Worm (Caenorhabditis elegans) whole organism, late embryonic: Measurements from ENCODE around the gene vps-22.
"Not testable (repeated sequence)": the region's sequence is repeated elsewhere in the genome, so short reads cannot be mapped to it uniquely, and the experiment has no call there.

Source experiments
- C08G9.2 ChIP-seq: sonication (generic microtip); optimal IDR thresholded peaks from 2 replicates; lab custom pipeline; 2016; ENCODE audit warnings: mild to moderate bottlenecking, missing genetic modification characterization, moderate library complexity, missing compliant biosample characterization
- C38D4.7 ChIP-seq: fragments of 200-800 bp; sonication (Bioruptor generic); optimal IDR thresholded peaks from 2 replicates; lab custom pipeline; 2018; ENCODE audit warnings: mild to moderate bottlenecking, missing genetic modification characterization, moderate library complexity, missing compliant biosample characterization
- K02D7.2 ChIP-seq: sonication (generic microtip); optimal IDR thresholded peaks from 2 replicates; lab custom pipeline; 2017; ENCODE audit warnings: mild to moderate bottlenecking, missing genetic modification characterization, missing compliant biosample characterization
- Y22D7AL.16 ChIP-seq: sonication (generic microtip); optimal IDR thresholded peaks from 2 replicates; lab custom pipeline; 2016; ENCODE audit warnings: missing genetic modification characterization, missing compliant biosample characterization
- ama-1 ChIP-seq: fragments of 150-350 bp; optimal IDR thresholded peaks from 2 replicates; lab custom pipeline; 2014
- ceh-14 ChIP-seq: sonication (generic microtip); optimal IDR thresholded peaks from 2 replicates; lab custom pipeline; 2016; ENCODE audit warnings: missing genotype, missing genetic modification characterization, missing compliant biosample characterization
- ceh-18 ChIP-seq: sonication (generic microtip); optimal IDR thresholded peaks from 2 replicates; lab custom pipeline; 2016; ENCODE audit warnings: missing genetic modification characterization, missing compliant biosample characterization
- ceh-2 ChIP-seq: sonication (generic microtip); optimal IDR thresholded peaks from 2 replicates; lab custom pipeline; 2016; ENCODE audit warnings: missing genotype, missing genetic modification characterization, missing compliant biosample characterization
- ceh-22 ChIP-seq: sonication (generic microtip); optimal IDR thresholded peaks from 2 replicates; lab custom pipeline; 2017; ENCODE audit warnings: missing biosample characterization, missing genetic modification characterization
- ceh-24 ChIP-seq: sonication (generic microtip); optimal IDR thresholded peaks from 2 replicates; lab custom pipeline; 2016; ENCODE audit warnings: mild to moderate bottlenecking, missing genetic modification characterization, missing compliant biosample characterization
- ceh-30 ChIP-seq: fragments of 150-350 bp; optimal IDR thresholded peaks from 2 replicates; lab custom pipeline; 2014; ENCODE audit warnings: missing biosample characterization, missing genetic modification characterization
- ceh-31 ChIP-seq: sonication (generic microtip); optimal IDR thresholded peaks from 2 replicates; lab custom pipeline; 2016; ENCODE audit warnings: missing genetic modification characterization, missing compliant biosample characterization
- ceh-45 ChIP-seq: fragments of 200-800 bp; sonication (Bioruptor generic); IDR thresholded peaks from 2 replicates; pipeline ENCODE4 v1.3.6; 2022; ENCODE audit warnings: missing genetic modification reagents, missing genetic modification characterization, missing compliant biosample characterization
- ceh-48 ChIP-seq: sonication (generic microtip); optimal IDR thresholded peaks from 2 replicates; lab custom pipeline; 2016; ENCODE audit warnings: missing genetic modification characterization, inconsistent platforms, missing compliant biosample characterization
- dmd-4 ChIP-seq: sonication (generic microtip); optimal IDR thresholded peaks from 2 replicates; lab custom pipeline; 2016; ENCODE audit warnings: borderline replicate concordance, missing genetic modification characterization, missing compliant biosample characterization
- dve-1 ChIP-seq: sonication (generic microtip); optimal IDR thresholded peaks from 2 replicates; lab custom pipeline; 2017; ENCODE audit warnings: antibody characterized with exemption, mild to moderate bottlenecking, missing genetic modification characterization, missing compliant biosample characterization
- ets-4 ChIP-seq: sonication (generic microtip); optimal IDR thresholded peaks from 2 replicates; lab custom pipeline; 2016; ENCODE audit warnings: missing genetic modification characterization, missing compliant biosample characterization
- fkh-10 ChIP-seq: fragments of 150-350 bp; optimal IDR thresholded peaks from 2 replicates; lab custom pipeline; 2014; ENCODE audit warnings: missing biosample characterization, missing genetic modification reagents, missing genetic modification characterization
- gmeb-2 ChIP-seq: sonication (generic microtip); optimal IDR thresholded peaks from 2 replicates; lab custom pipeline; 2016; ENCODE audit warnings: missing genetic modification characterization, inconsistent platforms, missing compliant biosample characterization
- mec-3 ChIP-seq: sonication (generic microtip); optimal IDR thresholded peaks from 2 replicates; lab custom pipeline; 2016; ENCODE audit warnings: borderline replicate concordance, missing genetic modification characterization, missing compliant biosample characterization
- nfya-1 ChIP-seq: sonication (generic microtip); optimal IDR thresholded peaks from 2 replicates; lab custom pipeline; 2017; ENCODE audit warnings: missing genetic modification characterization, mild to moderate bottlenecking, missing compliant biosample characterization, antibody characterized with exemption, moderate library complexity
- nhr-11 ChIP-seq: fragments of 150-350 bp; optimal IDR thresholded peaks from 2 replicates; lab custom pipeline; 2014; ENCODE audit warnings: missing biosample characterization, missing genetic modification characterization
- nhr-232 ChIP-seq: sonication (generic microtip); optimal IDR thresholded peaks from 2 replicates; lab custom pipeline; 2016; ENCODE audit warnings: missing genetic modification characterization, missing compliant biosample characterization
- pax-1 ChIP-seq: fragments of 150-350 bp; optimal IDR thresholded peaks from 2 replicates; lab custom pipeline; 2014; ENCODE audit warnings: missing biosample characterization, missing genetic modification characterization
- pha-2 ChIP-seq: sonication (generic microtip); optimal IDR thresholded peaks from 2 replicates; lab custom pipeline; 2017; ENCODE audit warnings: mild to moderate bottlenecking, missing genetic modification characterization, missing compliant biosample characterization
- pqm-1 ChIP-seq: sonication (generic microtip); optimal IDR thresholded peaks from 2 replicates; lab custom pipeline; 2016; ENCODE audit warnings: missing genetic modification characterization, missing compliant biosample characterization
- pros-1 ChIP-seq: fragments of 150-350 bp; optimal IDR thresholded peaks from 2 replicates; lab custom pipeline; 2014; ENCODE audit warnings: missing biosample characterization, missing genetic modification reagents, missing genetic modification characterization
- ref-2 ChIP-seq: sonication (generic microtip); optimal IDR thresholded peaks from 2 replicates; lab custom pipeline; 2016; ENCODE audit warnings: missing genetic modification characterization, missing compliant biosample characterization
- sox-4 ChIP-seq: sonication (generic microtip); optimal IDR thresholded peaks from 2 replicates; lab custom pipeline; 2017; ENCODE audit warnings: mild to moderate bottlenecking, missing genetic modification characterization, inconsistent platforms, missing compliant biosample characterization
- tbx-2 ChIP-seq: sonication (generic microtip); optimal IDR thresholded peaks from 2 replicates; lab custom pipeline; 2016; ENCODE audit warnings: missing genetic modification characterization, missing compliant biosample characterization
- tbx-7 ChIP-seq: sonication (generic microtip); optimal IDR thresholded peaks from 2 replicates; lab custom pipeline; 2016; ENCODE audit warnings: missing genotype, missing genetic modification characterization, missing compliant biosample characterization
- unc-3 ChIP-seq, 2 experiments: fragments of 200-800 bp in 1 of 2; sonication (Bioruptor generic) in 1 of 2; sonication (generic microtip) in 1 of 2; conservative IDR thresholded peaks in 1 of 2; optimal IDR thresholded peaks in 1 of 2; 2 replicates each; pipeline versions ENCODE4 v1.3.6 to Lab custom; 2016 to 2022; ENCODE audit warnings: missing compliant biosample characterization in 2 of 2, missing genetic modification characterization in 2 of 2, missing genetic modification reagents in 1 of 2
- unc-86 ChIP-seq: sonication (generic microtip); optimal IDR thresholded peaks from 2 replicates; lab custom pipeline; 2016; ENCODE audit warnings: missing genetic modification characterization, missing compliant biosample characterization
- zip-5 ChIP-seq: sonication (generic microtip); optimal IDR thresholded peaks from 2 replicates; lab custom pipeline; 2016; ENCODE audit warnings: missing genetic modification characterization, missing compliant biosample characterization

The vps-22 gene

ce11 chrIII:4986790-4987259, 24.5 kb upstream of the vps-22 start, which contains the start of the genes C27F2.10 and wdr-60:
C27F2.10 (minus strand) TSS chrIII:4986898.
wdr-60 (plus strand) TSS chrIII:4987209.
- peak; percentile 21 for TF ChIP-seq mec-3
- no peak for TF ChIP-seq ceh-45 (GFP tag; lab: Robert Waterston, UW)
- no peak for TF ChIP-seq gmeb-2
- TF ChIP-seq zip-5 (tag; lab: Kevin White, UChicago), result no peak
- peak; percentile 58 for TF ChIP-seq ceh-2 (tag; lab: Kevin White, UChicago)
- TF ChIP-seq nhr-232, result no peak
- TF ChIP-seq pax-1 (tag; lab: Kevin White, UChicago), result no peak
- peak; percentile 68 for TF ChIP-seq ceh-31 (tag; lab: Kevin White, UChicago)
- TF ChIP-seq Y22D7AL.16 (tag; lab: Kevin White, UChicago), result no peak
- TF ChIP-seq sox-4 (tag; lab: Kevin White, UChicago), result no peak
- peak; percentile 63 for TF ChIP-seq tbx-7 (tag; lab: Kevin White, UChicago)
- TF ChIP-seq tbx-2 (tag; lab: Kevin White, UChicago), result peak; percentile 59
- no peak for TF ChIP-seq K02D7.2 (tag; lab: Kevin White, UChicago)
- TF ChIP-seq ref-2 (tag; lab: Kevin White, UChicago), result peak; percentile 18
- TF ChIP-seq unc-86 (tag; lab: Kevin White, UChicago), result no peak
- TF ChIP-seq ceh-48 (tag; lab: Kevin White, UChicago), result no peak
- TF ChIP-seq ama-1 (lab: Kevin White, UChicago), result no peak
- TF ChIP-seq ets-4 (tag; lab: Kevin White, UChicago), result peak; percentile 94
- peak; percentile 83 for TF ChIP-seq C08G9.2
- TF ChIP-seq, all 69 proteins: peak for 8

DNA sequence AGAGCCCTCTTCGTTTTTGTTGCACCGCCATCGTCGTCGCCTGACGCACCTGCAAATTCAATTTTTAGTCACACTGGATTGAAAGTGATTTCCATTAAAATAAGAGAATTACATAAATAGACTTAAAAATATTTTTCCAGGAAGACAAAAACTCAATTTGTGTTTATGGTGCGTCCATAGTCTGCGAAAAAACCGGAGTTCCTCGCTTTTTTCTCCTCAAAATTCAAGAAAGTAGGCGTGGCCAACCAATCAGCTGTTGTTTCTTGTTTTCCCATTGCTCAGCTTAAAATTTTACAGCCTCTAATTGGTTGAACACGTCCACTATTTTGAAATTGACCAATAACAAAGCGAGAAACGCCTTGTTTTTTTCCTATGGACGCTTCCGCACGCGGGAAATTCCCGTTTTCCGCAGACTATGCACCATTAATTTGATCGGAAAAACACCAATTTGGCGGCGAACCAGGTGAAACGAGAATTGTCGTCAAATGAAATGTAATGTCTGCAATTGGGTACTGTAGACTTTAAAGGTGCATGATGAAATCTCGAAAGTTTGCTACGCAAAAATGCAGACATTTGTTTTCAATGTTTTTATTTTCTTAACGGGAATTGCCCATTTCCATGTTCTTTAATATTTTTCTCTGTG, 22.3 kb upstream of the vps-22 start, which contains the start of gene C27F2.7:
Gene C27F2.7, minus strand, starts transcription at position 51 of the 643 bp plus-strand sequence.
- TF ChIP-seq pha-2 (tag; lab: Kevin White, UChicago) (no peak), nfya-1 (tag; lab: Kevin White, UChicago) (peak; percentile 24)

DNA sequence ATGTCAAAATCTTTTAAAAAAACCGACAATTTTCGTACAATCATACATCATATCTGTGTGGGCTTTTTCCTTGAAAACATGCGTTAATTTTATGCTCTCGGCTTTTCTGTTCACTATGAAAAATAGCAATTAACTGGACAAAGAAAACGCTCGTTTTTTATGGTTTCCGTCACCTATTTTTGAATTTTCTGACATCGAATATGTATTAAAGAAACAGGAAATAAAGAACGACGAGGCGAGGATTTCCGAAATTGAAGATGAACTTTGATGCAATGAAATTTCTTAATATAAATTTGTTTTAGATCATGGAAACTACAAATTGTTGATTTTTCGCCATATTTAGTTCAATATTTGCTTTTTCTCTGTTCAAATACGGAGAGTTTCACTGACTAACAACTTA, 21.7 kb upstream of the vps-22 start:
- TF ChIP-seq ref-2 (tag; lab: Kevin White, UChicago) (no peak), ceh-30 (tag; lab: Kevin White, UChicago) (no peak), pqm-1 (no peak), ceh-18 (tag; lab: Kevin White, UChicago) (no peak), ceh-14 (tag; lab: Kevin White, UChicago) (no peak), K02D7.2 (tag; lab: Kevin White, UChicago) (no peak), ceh-24 (no peak), dmd-4 (no peak), ceh-22 (no peak), dve-1 (tag; lab: Kevin White, UChicago) (no peak), sox-4 (tag; lab: Kevin White, UChicago) (no peak)

ce11 chrIII:4980367-4980766, 18.1 kb upstream of the vps-22 start, which contains the start of gene C27F2.6:
C27F2.6 (minus strand) TSS chrIII:4980467.
- not testable (repeated sequence) for TF ChIP-seq C38D4.7 (GFP tag; lab: Kevin White, UChicago); ceh-2 (tag; lab: Kevin White, UChicago); pros-1 (tag; lab: Kevin White, UChicago)

DNA sequence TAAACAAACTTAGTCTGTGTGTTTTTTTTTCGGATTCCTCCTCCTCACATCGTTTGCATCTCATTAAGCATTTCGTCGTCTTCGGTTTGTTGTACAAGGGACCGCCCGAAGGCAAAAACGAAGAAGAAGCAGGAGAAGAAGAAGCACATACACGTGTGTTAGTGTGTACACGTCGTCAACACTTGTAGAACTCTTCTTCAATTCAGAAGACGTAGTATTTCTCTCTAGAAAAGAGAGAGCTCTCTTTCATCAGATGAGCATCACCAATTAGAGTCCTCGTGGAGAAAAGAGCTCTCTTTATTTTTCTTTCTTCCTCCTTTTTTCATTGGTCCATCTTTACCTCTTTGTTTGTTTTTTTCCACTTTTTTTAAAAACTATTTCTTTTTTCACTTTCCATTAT, 5.9 kb upstream of the vps-22 start:
- TF ChIP-seq unc-3 (GFP tag; conservative IDR thresholded peaks at IDR 0.05; lab: Robert Waterston, UW) (no peak), unc-3 (tag; optimal IDR thresholded peaks at IDR 0.05; lab: Kevin White, UChicago) (no peak), K02D7.2 (tag; lab: Kevin White, UChicago) (no peak), nhr-11 (tag; lab: Kevin White, UChicago) (no peak), fkh-10 (GFP tag; lab: Kevin White, UChicago) (no peak), dmd-4 (no peak), pax-1 (tag; lab: Kevin White, UChicago) (no peak), nhr-232 (no peak)
- TF ChIP-seq, all 69 proteins: peak for 0
